Fruit fly (Drosophila melanogaster) whole organism, wandering third instar larva: Measurements from ENCODE around the gene Slob.

Experiments
- Abd-B ChIP-seq: fragments of >200 bp; optimal IDR thresholded peaks from 2 replicates; lab custom pipeline; 2017; ENCODE audit warnings: missing biosample characterization, missing genetic modification characterization
- CG32264 ChIP-seq: fragments of 200-800 bp; sonication (Bioruptor generic); optimal IDR thresholded peaks from 2 replicates; lab custom pipeline; 2016; ENCODE audit warnings: missing biosample characterization, missing genetic modification characterization
- CG9705 ChIP-seq: fragments of 200-800 bp; sonication (Bioruptor generic); optimal IDR thresholded peaks from 2 replicates; lab custom pipeline; 2018; ENCODE audit warnings: missing biosample characterization, mild to moderate bottlenecking, missing genetic modification characterization
- CrebA ChIP-seq: fragments of 200-800 bp; sonication (Bioruptor generic); optimal IDR thresholded peaks from 2 replicates; lab custom pipeline; 2016; ENCODE audit warnings: missing biosample characterization, mild to moderate bottlenecking, missing genetic modification characterization, borderline replicate concordance
- Dfd ChIP-seq: fragments of >200 bp; optimal IDR thresholded peaks from 2 replicates; lab custom pipeline; 2017; ENCODE audit warnings: missing biosample characterization, missing genetic modification characterization
- Dif ChIP-seq: fragments of 200-275, 200-300 bp; sonication (Bioruptor generic); optimal IDR thresholded peaks from 2 replicates; lab custom pipeline; 2018; ENCODE audit warnings: missing biosample characterization, missing genetic modification characterization; ENCODE audit not compliant: partially characterized antibody
- GATAd ChIP-seq: sonication (Bioruptor generic); optimal IDR thresholded peaks from 2 replicates; lab custom pipeline; 2016; ENCODE audit warnings: missing biosample characterization, missing genetic modification characterization
- HLH106 ChIP-seq: fragments of 200-800 bp; optimal IDR thresholded peaks from 3 replicates; lab custom pipeline; 2019; ENCODE audit warnings: missing biosample characterization, mild to moderate bottlenecking, missing genetic modification characterization, moderate library complexity
- Hnf4 ChIP-seq: fragments of 200-800 bp; sonication (Bioruptor generic); optimal IDR thresholded peaks from 2 replicates; lab custom pipeline; 2016; ENCODE audit warnings: missing biosample characterization, mild to moderate bottlenecking, missing genetic modification characterization
- Hr83 ChIP-seq: fragments of 200-300 bp; sonication (Bioruptor generic); optimal IDR thresholded peaks from 2 replicates; lab custom pipeline; 2016; ENCODE audit warnings: missing biosample characterization, mild to moderate bottlenecking, missing genetic modification characterization, moderate library complexity; ENCODE audit not compliant: poor library complexity, severe bottlenecking
- Jra ChIP-seq: sonication (Bioruptor generic); optimal IDR thresholded peaks from 2 replicates; lab custom pipeline; 2016; ENCODE audit warnings: missing biosample characterization, missing genetic modification characterization
- Mio ChIP-seq: sonication (Bioruptor generic); optimal IDR thresholded peaks from 2 replicates; lab custom pipeline; 2016; ENCODE audit warnings: missing biosample characterization, missing genetic modification characterization
- Myc ChIP-seq: fragments of >200 bp; optimal IDR thresholded peaks from 2 replicates; lab custom pipeline; 2017
- N ChIP-seq: fragments of >200 bp; optimal IDR thresholded peaks from 2 replicates; lab custom pipeline; 2018; ENCODE audit warnings: missing biosample characterization, missing external identifiers, missing genetic modification characterization
- OdsH ChIP-seq: fragments of 200-800 bp; sonication (Bioruptor generic); optimal IDR thresholded peaks from 2 replicates; lab custom pipeline; 2016; ENCODE audit warnings: missing biosample characterization, mild to moderate bottlenecking, missing genetic modification characterization
- Rel ChIP-seq, 2 experiments: fragments of 200-800 bp; sonication (Bioruptor generic) in 1 of 2; optimal IDR thresholded peaks; 2 replicates in 1 of 2; 3 replicates in 1 of 2; lab custom pipeline; 2016 to 2019; ENCODE audit warnings: mild to moderate bottlenecking in 2 of 2, missing biosample characterization in 2 of 2, missing genetic modification characterization in 2 of 2, moderate library complexity in 1 of 2
- Sp1 ChIP-seq: fragments of 200-800 bp; sonication (Bioruptor generic); optimal IDR thresholded peaks from 3 replicates; lab custom pipeline; 2019; ENCODE audit warnings: missing biosample characterization, mild to moderate bottlenecking, missing genetic modification characterization, moderate library complexity
- Vsx2 ChIP-seq: fragments of 200-300, 225-300 bp; sonication (Bioruptor generic); optimal IDR thresholded peaks from 2 replicates; lab custom pipeline; 2018; ENCODE audit warnings: missing biosample characterization, missing genetic modification characterization; ENCODE audit not compliant: partially characterized antibody
- br ChIP-seq: fragments of 200-800 bp; sonication (Bioruptor generic); optimal IDR thresholded peaks from 2 replicates; lab custom pipeline; 2016; ENCODE audit warnings: missing biosample characterization, missing genetic modification characterization
- brk ChIP-seq: fragments of 200-800 bp; sonication (Bioruptor generic); optimal IDR thresholded peaks from 2 replicates; lab custom pipeline; 2016; ENCODE audit warnings: missing biosample characterization, mild to moderate bottlenecking, missing genetic modification characterization
- dl ChIP-seq, 2 experiments: fragments of 175-275, 200-275 bp in 1 of 2; fragments of 200-275 bp in 1 of 2; sonication (Bioruptor generic); optimal IDR thresholded peaks; lab custom pipeline; 2018; ENCODE audit warnings: mild to moderate bottlenecking in 2 of 2, missing biosample characterization in 2 of 2, missing genetic modification characterization in 2 of 2, moderate library complexity in 2 of 2; ENCODE audit not compliant: partially characterized antibody in 2 of 2, insufficient read depth in 1 of 2
- dmrt93B ChIP-seq: fragments of 200-800 bp; sonication (Bioruptor generic); optimal IDR thresholded peaks from 2 replicates; lab custom pipeline; 2018; ENCODE audit warnings: missing biosample characterization, mild to moderate bottlenecking, missing genetic modification characterization
- dsf ChIP-seq: sonication (Bioruptor generic); optimal IDR thresholded peaks from 2 replicates; lab custom pipeline; 2016; ENCODE audit warnings: missing biosample characterization, missing genetic modification characterization, borderline replicate concordance
- ey ChIP-seq: fragments of 200-800 bp; sonication (Bioruptor generic); optimal IDR thresholded peaks from 2 replicates; lab custom pipeline; 2016; ENCODE audit warnings: missing biosample characterization, missing genetic modification characterization
- foxo ChIP-seq, 2 experiments: fragments of 200-800 bp; sonication (Bioruptor generic); optimal IDR thresholded peaks; 2 replicates in 1 of 2; 3 replicates in 1 of 2; lab custom pipeline; 2016 to 2017; ENCODE audit warnings: missing biosample characterization in 2 of 2, missing genetic modification characterization in 2 of 2
- fru ChIP-seq: fragments of 200-800 bp; sonication (Bioruptor generic); optimal IDR thresholded peaks from 3 replicates; lab custom pipeline; 2016; ENCODE audit warnings: missing biosample characterization, mild to moderate bottlenecking, missing genetic modification characterization
- h ChIP-seq: fragments of 200-800 bp; sonication (Bioruptor generic); optimal IDR thresholded peaks from 3 replicates; lab custom pipeline; 2016; ENCODE audit warnings: missing biosample characterization, mild to moderate bottlenecking, missing genetic modification characterization
- jim ChIP-seq: fragments of 175-275, 200-325 bp; sonication (Bioruptor generic); optimal IDR thresholded peaks from 2 replicates; lab custom pipeline; 2016; ENCODE audit warnings: missing biosample characterization, mild to moderate bottlenecking, missing genetic modification characterization
- lola ChIP-seq: fragments of >200 bp; optimal IDR thresholded peaks from 2 replicates; lab custom pipeline; 2017; ENCODE audit warnings: missing biosample characterization, missing genetic modification characterization
- pan ChIP-seq: fragments of >200 bp; optimal IDR thresholded peaks from 2 replicates; lab custom pipeline; 2017
- psq ChIP-seq: fragments of 200-800 bp; sonication (Bioruptor generic); optimal IDR thresholded peaks from 3 replicates; lab custom pipeline; 2017; ENCODE audit warnings: missing biosample characterization, mild to moderate bottlenecking, missing genetic modification characterization, moderate library complexity
- rgr ChIP-seq: fragments of 200-800 bp; sonication (Bioruptor generic); optimal IDR thresholded peaks from 3 replicates; lab custom pipeline; 2016; ENCODE audit warnings: missing biosample characterization, mild to moderate bottlenecking, missing genetic modification characterization
- sage ChIP-seq: fragments of 200-800 bp; sonication (Bioruptor generic); optimal IDR thresholded peaks from 2 replicates; lab custom pipeline; 2016; ENCODE audit warnings: missing biosample characterization, mild to moderate bottlenecking, missing genetic modification characterization
- sv ChIP-seq: fragments of 200-800 bp; sonication (Bioruptor generic); optimal IDR thresholded peaks from 3 replicates; lab custom pipeline; 2016; ENCODE audit warnings: missing biosample characterization, missing genetic modification characterization
- tai ChIP-seq: sonication (Bioruptor generic); optimal IDR thresholded peaks from 2 replicates; lab custom pipeline; 2016; ENCODE audit warnings: missing biosample characterization, missing genetic modification characterization
- woc ChIP-seq: sonication (Bioruptor generic); optimal IDR thresholded peaks from 2 replicates; lab custom pipeline; 2016; ENCODE audit warnings: missing biosample characterization, mild to moderate bottlenecking, missing genetic modification characterization

Slob gene

DNA sequence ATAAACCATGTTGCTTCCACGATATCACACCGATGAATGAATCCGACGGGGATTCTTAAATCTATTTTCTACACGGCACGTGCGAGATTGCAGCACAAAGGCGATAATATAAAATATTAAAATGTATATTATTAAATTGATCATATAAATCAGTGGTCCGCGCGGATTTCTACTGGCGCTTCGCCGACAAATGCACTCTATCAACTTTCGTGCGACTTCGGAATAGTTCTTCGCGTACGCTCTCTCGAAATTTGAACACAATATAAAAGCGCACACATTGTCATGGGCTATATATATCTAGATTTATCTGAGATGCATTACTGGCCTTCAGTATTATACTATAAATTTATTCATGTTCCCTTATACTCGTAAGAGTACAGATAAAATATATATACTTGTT is 41.7 kb upstream of the Slob start, which contains the start of gene CG33296:
CG33296 (minus strand) TSS at position 101 of the 400 bp plus-strand sequence.
- no peak for TF ChIP-seq Hr83 (GFP tag; lab: Kevin White, UChicago)
- no peak for TF ChIP-seq foxo (GFP tag; optimal IDR thresholded peaks at IDR 0.05; lab: Kevin White, UChicago)
- TF ChIP-seq Abd-B (GFP tag; lab: Kevin White, UChicago), result no peak
- TF ChIP-seq rgr (GFP tag; lab: Kevin White, UChicago), result no peak
- TF ChIP-seq Myc (lab: Kevin White, UChicago), result no peak
- TF ChIP-seq dmrt93B, result no peak
- no peak for TF ChIP-seq psq (GFP tag; lab: Kevin White, UChicago)
- no peak for TF ChIP-seq Dfd
- TF ChIP-seq jim (GFP tag; lab: Kevin White, UChicago), result no peak
- TF ChIP-seq lola, result no peak
- TF ChIP-seq br (GFP tag; lab: Kevin White, UChicago), result no peak
- TF ChIP-seq tai (GFP tag; lab: Kevin White, UChicago), result no peak
- TF ChIP-seq CrebA (GFP tag; lab: Kevin White, UChicago), result no peak
- TF ChIP-seq, all 38 proteins: peak for 0

DNA sequence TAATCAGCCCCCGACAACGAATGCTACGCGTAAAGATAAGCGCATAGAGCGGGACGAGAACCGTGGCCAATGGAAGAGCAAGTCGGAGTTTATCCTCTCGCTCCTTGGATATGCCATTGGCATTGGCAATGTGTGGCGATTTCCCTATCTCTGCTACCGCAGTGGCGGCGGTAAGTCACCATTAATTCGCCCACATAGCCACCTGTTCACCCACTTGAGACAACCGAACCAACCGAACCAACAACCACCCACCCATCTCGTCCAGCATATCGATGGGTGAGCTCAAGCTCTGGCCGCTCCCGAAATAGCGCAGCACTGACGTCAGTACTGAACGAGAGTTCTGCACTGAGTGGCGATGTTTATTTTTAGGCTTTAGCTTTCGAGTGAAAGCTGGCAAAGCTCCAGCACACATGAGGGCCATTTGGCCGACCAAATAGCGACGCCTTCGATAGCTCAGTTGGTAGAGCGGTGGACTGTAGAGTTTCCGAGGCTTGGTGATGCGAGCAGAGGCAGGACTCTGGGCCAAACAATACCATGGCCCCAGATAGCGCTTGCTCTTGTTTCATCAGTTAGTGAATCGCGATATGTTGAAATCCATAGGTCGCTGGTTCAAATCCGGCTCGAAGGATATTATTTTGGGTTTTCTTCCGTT is 36.3 kb upstream of the Slob start:
- TF ChIP-seq CrebA (GFP tag; lab: Kevin White, UChicago) (no peak), sv (GFP tag; lab: Kevin White, UChicago) (no peak), Hnf4 (GFP tag; lab: Kevin White, UChicago) (no peak), CG32264 (GFP tag; lab: Kevin White, UChicago) (no peak), fru (GFP tag; lab: Kevin White, UChicago) (no peak), Jra (GFP tag; lab: Kevin White, UChicago) (no peak), OdsH (GFP tag; lab: Kevin White, UChicago) (no peak), Hr83 (GFP tag; lab: Kevin White, UChicago) (no peak)

DNA sequence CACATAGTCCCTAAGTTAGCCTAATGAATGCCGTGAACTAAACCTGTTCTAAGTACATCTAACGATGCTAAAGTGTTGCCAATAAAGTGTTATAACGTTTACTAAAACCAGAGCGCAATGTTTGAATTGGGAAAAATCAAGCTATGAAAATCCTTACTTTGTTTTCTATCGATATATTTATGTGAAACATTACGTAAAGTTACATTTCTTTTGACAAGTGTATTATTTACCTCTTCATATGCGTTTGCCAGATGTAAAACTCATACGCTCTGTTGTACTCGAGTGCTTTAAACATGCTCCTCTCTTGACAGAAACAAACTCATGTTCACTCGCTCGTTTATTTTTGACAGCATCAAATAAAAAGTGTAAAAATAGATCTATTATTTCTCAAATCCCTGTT is 35.7 kb upstream of the Slob start, which contains the start of gene Ntl:
Ntl (plus strand) TSS at position 301 of the 400 bp plus-strand sequence.
- TF ChIP-seq Dif, result no peak
- no peak for TF ChIP-seq Hr83 (GFP tag; lab: Kevin White, UChicago)
- no peak for TF ChIP-seq Vsx2 (GFP tag; lab: Kevin White, UChicago)
- TF ChIP-seq jim (GFP tag; lab: Kevin White, UChicago), result no peak
- TF ChIP-seq HLH106, result no peak
- no peak for TF ChIP-seq CG9705 (GFP tag; lab: Kevin White, UChicago)
- TF ChIP-seq Jra (GFP tag; lab: Kevin White, UChicago), result no peak
- no peak for TF ChIP-seq woc (GFP tag; lab: Kevin White, UChicago)
- TF ChIP-seq brk (GFP tag; lab: Kevin White, UChicago), result no peak
- no peak for TF ChIP-seq Sp1 (GFP tag; lab: Kevin White, UChicago)
- no peak for TF ChIP-seq OdsH (GFP tag; lab: Kevin White, UChicago)
- TF ChIP-seq Abd-B (GFP tag; lab: Kevin White, UChicago), result no peak
- TF ChIP-seq CrebA (GFP tag; lab: Kevin White, UChicago), result no peak
- TF ChIP-seq sv (GFP tag; lab: Kevin White, UChicago), result no peak

DNA sequence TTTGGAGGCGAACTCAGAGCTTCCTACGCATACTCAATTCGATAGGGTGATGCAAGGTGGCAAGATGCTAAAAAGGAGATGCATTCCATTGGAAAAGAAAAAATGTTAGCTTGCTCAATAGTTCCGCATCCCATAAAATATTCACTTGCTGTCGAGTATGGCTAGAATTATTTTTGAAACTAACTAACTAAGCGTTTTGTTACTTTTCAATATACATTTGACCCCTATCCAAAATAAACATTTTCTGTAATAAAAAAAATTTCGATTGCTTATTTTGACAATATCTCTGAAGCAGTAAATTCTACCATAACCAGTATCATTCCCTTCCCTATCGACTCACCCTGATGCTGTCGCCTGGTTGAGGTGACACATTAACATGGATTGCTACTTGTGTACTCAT is 28.7 kb upstream of the Slob start:
- no peak for TF ChIP-seq dl (GFP tag; optimal IDR thresholded peaks at IDR 0.05; lab: Kevin White, UChicago; ENCODE audit: insufficient read depth in 1 of 2, partially characterized antibody in 2 of 2)
- peak; percentile 79 for TF ChIP-seq OdsH (GFP tag; lab: Kevin White, UChicago)
- TF ChIP-seq br (GFP tag; lab: Kevin White, UChicago), result peak; percentile 84
- no peak for TF ChIP-seq lola
- peak; percentile 67 for TF ChIP-seq psq (GFP tag; lab: Kevin White, UChicago)
- TF ChIP-seq N (GFP tag; lab: Kevin White, UChicago), result no peak
- no peak for TF ChIP-seq jim (GFP tag; lab: Kevin White, UChicago)
- peak; percentile 75 for TF ChIP-seq tai (GFP tag; lab: Kevin White, UChicago)
- TF ChIP-seq Jra (GFP tag; lab: Kevin White, UChicago), result peak; percentile 34
- TF ChIP-seq Rel (GFP tag; optimal IDR thresholded peaks at IDR 0.05; lab: Kevin White, UChicago), result no peak
- TF ChIP-seq Rel (tag; optimal IDR thresholded peaks at IDR 0.05; lab: Kevin White, UChicago), result no peak
- TF ChIP-seq h (GFP tag; lab: Kevin White, UChicago), result peak; percentile 77
- no peak for TF ChIP-seq CrebA (GFP tag; lab: Kevin White, UChicago)
- peak in 1 of 2 experiments; percentile 79 for TF ChIP-seq foxo (GFP tag; optimal IDR thresholded peaks at IDR 0.05; lab: Kevin White, UChicago)
- TF ChIP-seq ey (GFP tag; lab: Kevin White, UChicago), result peak; percentile 82
- TF ChIP-seq brk (GFP tag; lab: Kevin White, UChicago), result no peak
- peak; percentile 42 for TF ChIP-seq CG9705 (GFP tag; lab: Kevin White, UChicago)
- no peak for TF ChIP-seq Mio (GFP tag; lab: Kevin White, UChicago)
- TF ChIP-seq rgr (GFP tag; lab: Kevin White, UChicago), result peak; percentile 74
- peak; percentile 30 for TF ChIP-seq CG32264 (GFP tag; lab: Kevin White, UChicago)
- no peak for TF ChIP-seq dsf
- TF ChIP-seq woc (GFP tag; lab: Kevin White, UChicago), result peak; percentile 37
- TF ChIP-seq Hnf4 (GFP tag; lab: Kevin White, UChicago), result peak; percentile 67
- no peak for TF ChIP-seq Dfd
- peak; percentile 79 for TF ChIP-seq fru (GFP tag; lab: Kevin White, UChicago)
- TF ChIP-seq GATAd (GFP tag; lab: Kevin White, UChicago), result no peak
- no peak for TF ChIP-seq Dif
- peak; percentile 77 for TF ChIP-seq Sp1 (GFP tag; lab: Kevin White, UChicago)
- no peak for TF ChIP-seq Vsx2 (GFP tag; lab: Kevin White, UChicago)
- TF ChIP-seq dmrt93B, result peak; percentile 61
- TF ChIP-seq pan (lab: Kevin White, UChicago), result no peak
- TF ChIP-seq sage (GFP tag; lab: Kevin White, UChicago), result no peak
- TF ChIP-seq HLH106, result peak; percentile 82
